Worm (Caenorhabditis elegans) whole organism, late embryonic: ENCODE results near the gene tba-8.

Experiments used
- F13H6.1 ChIP-seq: sonication (generic microtip); optimal IDR thresholded peaks from 2 replicates; lab custom pipeline; 2016; ENCODE audit warnings: missing genetic modification characterization, missing compliant biosample characterization
- K02D7.2 ChIP-seq: sonication (generic microtip); optimal IDR thresholded peaks from 2 replicates; lab custom pipeline; 2017; ENCODE audit warnings: mild to moderate bottlenecking, missing genetic modification characterization, missing compliant biosample characterization
- K09A11.1 ChIP-seq: sonication (generic microtip); optimal IDR thresholded peaks from 2 replicates; lab custom pipeline; 2017; ENCODE audit warnings: antibody characterized with exemption, mild to moderate bottlenecking, missing genetic modification characterization, missing compliant biosample characterization; ENCODE audit not compliant: insufficient read depth
- T23F11.4 ChIP-seq: fragments of 200-800 bp; sonication (Bioruptor generic); optimal IDR thresholded peaks from 2 replicates; lab custom pipeline; 2018; ENCODE audit warnings: mild to moderate bottlenecking, missing genetic modification characterization, missing compliant biosample characterization
- Y22D7AL.16 ChIP-seq: sonication (generic microtip); optimal IDR thresholded peaks from 2 replicates; lab custom pipeline; 2016; ENCODE audit warnings: missing genetic modification characterization, missing compliant biosample characterization
- ahr-1 ChIP-seq: sonication (generic microtip); optimal IDR thresholded peaks from 2 replicates; lab custom pipeline; 2016; ENCODE audit warnings: missing genetic modification characterization, missing compliant biosample characterization
- ama-1 ChIP-seq: fragments of 150-350 bp; optimal IDR thresholded peaks from 2 replicates; lab custom pipeline; 2014
- ceh-18 ChIP-seq: sonication (generic microtip); optimal IDR thresholded peaks from 2 replicates; lab custom pipeline; 2016; ENCODE audit warnings: missing genetic modification characterization, missing compliant biosample characterization
- ceh-19 ChIP-seq: fragments of 200-800 bp; sonication (Bioruptor generic); optimal IDR thresholded peaks from 2 replicates; lab custom pipeline; 2018; ENCODE audit warnings: mild to moderate bottlenecking, missing genetic modification characterization, missing compliant biosample characterization
- ceh-2 ChIP-seq: sonication (generic microtip); optimal IDR thresholded peaks from 2 replicates; lab custom pipeline; 2016; ENCODE audit warnings: missing genotype, missing genetic modification characterization, missing compliant biosample characterization
- ceh-24 ChIP-seq: sonication (generic microtip); optimal IDR thresholded peaks from 2 replicates; lab custom pipeline; 2016; ENCODE audit warnings: mild to moderate bottlenecking, missing genetic modification characterization, missing compliant biosample characterization
- ceh-30 ChIP-seq: fragments of 150-350 bp; optimal IDR thresholded peaks from 2 replicates; lab custom pipeline; 2014; ENCODE audit warnings: missing biosample characterization, missing genetic modification characterization
- ceh-45 ChIP-seq: fragments of 200-800 bp; sonication (Bioruptor generic); IDR thresholded peaks from 2 replicates; pipeline ENCODE4 v1.3.6; 2022; ENCODE audit warnings: missing genetic modification reagents, missing genetic modification characterization, missing compliant biosample characterization
- ceh-48 ChIP-seq: sonication (generic microtip); optimal IDR thresholded peaks from 2 replicates; lab custom pipeline; 2016; ENCODE audit warnings: missing genetic modification characterization, inconsistent platforms, missing compliant biosample characterization
- ceh-6 ChIP-seq: fragments of 200-800 bp; sonication (Bioruptor generic); optimal IDR thresholded peaks from 2 replicates; lab custom pipeline; 2018; ENCODE audit warnings: mild to moderate bottlenecking, missing genetic modification characterization, missing compliant biosample characterization
- ceh-9 ChIP-seq: sonication (generic microtip); optimal IDR thresholded peaks from 2 replicates; lab custom pipeline; 2016; ENCODE audit warnings: mild to moderate bottlenecking, missing genetic modification characterization, inconsistent platforms, missing compliant biosample characterization
- che-1 ChIP-seq: sonication (generic microtip); optimal IDR thresholded peaks from 2 replicates; lab custom pipeline; 2016; ENCODE audit warnings: mild to moderate bottlenecking, missing genetic modification characterization, missing compliant biosample characterization
- dmd-4 ChIP-seq: sonication (generic microtip); optimal IDR thresholded peaks from 2 replicates; lab custom pipeline; 2016; ENCODE audit warnings: borderline replicate concordance, missing genetic modification characterization, missing compliant biosample characterization
- elt-2 ChIP-seq: sonication (generic microtip); optimal IDR thresholded peaks from 2 replicates; lab custom pipeline; 2016; ENCODE audit warnings: missing genetic modification reagents, missing genetic modification characterization, missing compliant biosample characterization
- ets-4 ChIP-seq: sonication (generic microtip); optimal IDR thresholded peaks from 2 replicates; lab custom pipeline; 2016; ENCODE audit warnings: missing genetic modification characterization, missing compliant biosample characterization
- eyg-1 ChIP-seq: sonication (generic microtip); optimal IDR thresholded peaks from 2 replicates; lab custom pipeline; 2016; ENCODE audit warnings: missing genotype, missing genetic modification characterization, missing compliant biosample characterization
- fax-1 ChIP-seq: sonication (generic microtip); optimal IDR thresholded peaks from 2 replicates; lab custom pipeline; 2016; ENCODE audit warnings: missing genotype, missing genetic modification characterization, missing compliant biosample characterization
- fkh-10 ChIP-seq: fragments of 150-350 bp; optimal IDR thresholded peaks from 2 replicates; lab custom pipeline; 2014; ENCODE audit warnings: missing biosample characterization, missing genetic modification reagents, missing genetic modification characterization
- fkh-6 ChIP-seq: sonication (generic microtip); optimal IDR thresholded peaks from 2 replicates; lab custom pipeline; 2016; ENCODE audit warnings: missing genetic modification characterization, missing compliant biosample characterization
- gmeb-2 ChIP-seq: sonication (generic microtip); optimal IDR thresholded peaks from 2 replicates; lab custom pipeline; 2016; ENCODE audit warnings: missing genetic modification characterization, inconsistent platforms, missing compliant biosample characterization
- hlh-13 ChIP-seq: fragments of 200-800 bp; sonication (Bioruptor generic); optimal IDR thresholded peaks from 2 replicates; lab custom pipeline; 2018; ENCODE audit warnings: mild to moderate bottlenecking, missing genetic modification characterization, missing compliant biosample characterization
- hlh-8 ChIP-seq: sonication (generic microtip); optimal IDR thresholded peaks from 2 replicates; lab custom pipeline; 2016; ENCODE audit warnings: missing genotype, missing genetic modification characterization, missing compliant biosample characterization
- lin-11 ChIP-seq: fragments of 200-800 bp; sonication (Bioruptor generic); optimal IDR thresholded peaks from 2 replicates; lab custom pipeline; 2018; ENCODE audit warnings: mild to moderate bottlenecking, missing genetic modification characterization, missing compliant biosample characterization
- mec-3 ChIP-seq: sonication (generic microtip); optimal IDR thresholded peaks from 2 replicates; lab custom pipeline; 2016; ENCODE audit warnings: borderline replicate concordance, missing genetic modification characterization, missing compliant biosample characterization
- nhr-11 ChIP-seq: fragments of 150-350 bp; optimal IDR thresholded peaks from 2 replicates; lab custom pipeline; 2014; ENCODE audit warnings: missing biosample characterization, missing genetic modification characterization
- npax-4 ChIP-seq: sonication (generic microtip); optimal IDR thresholded peaks from 2 replicates; lab custom pipeline; 2016; ENCODE audit warnings: missing genetic modification characterization, missing compliant biosample characterization
- odd-2 ChIP-seq: sonication (generic microtip); optimal IDR thresholded peaks from 2 replicates; lab custom pipeline; 2017; ENCODE audit warnings: antibody characterized with exemption, mild to moderate bottlenecking, missing genetic modification characterization, missing compliant biosample characterization
- pag-3 ChIP-seq: sonication (generic microtip); optimal IDR thresholded peaks from 2 replicates; lab custom pipeline; 2016; ENCODE audit warnings: missing compliant biosample characterization, missing genetic modification characterization, borderline replicate concordance
- pat-9 ChIP-seq: fragments of 200-800 bp; sonication (Bioruptor generic); optimal IDR thresholded peaks from 2 replicates; lab custom pipeline; 2018; ENCODE audit warnings: mild to moderate bottlenecking, missing genetic modification characterization, moderate library complexity, missing compliant biosample characterization
- pax-1 ChIP-seq: fragments of 150-350 bp; optimal IDR thresholded peaks from 2 replicates; lab custom pipeline; 2014; ENCODE audit warnings: missing biosample characterization, missing genetic modification characterization
- pha-2 ChIP-seq: sonication (generic microtip); optimal IDR thresholded peaks from 2 replicates; lab custom pipeline; 2017; ENCODE audit warnings: mild to moderate bottlenecking, missing genetic modification characterization, missing compliant biosample characterization
- pha-4 ChIP-seq: fragments of 150-350 bp; optimal IDR thresholded peaks from 2 replicates; lab custom pipeline; 2018; ENCODE audit warnings: missing biosample characterization, missing genetic modification reagents, missing genetic modification characterization
- rnt-1 ChIP-seq: sonication (generic microtip); optimal IDR thresholded peaks from 2 replicates; lab custom pipeline; 2016; ENCODE audit warnings: missing genetic modification characterization, missing compliant biosample characterization
- sox-2 ChIP-seq: fragments of 200-800 bp; sonication (Bioruptor generic); IDR thresholded peaks from 2 replicates; pipeline ENCODE4 v1.3.6; 2022; ENCODE audit warnings: missing genetic modification reagents, missing genetic modification characterization, missing compliant biosample characterization
- syd-9 ChIP-seq: sonication (generic microtip); optimal IDR thresholded peaks from 2 replicates; lab custom pipeline; 2016; ENCODE audit warnings: mild to moderate bottlenecking, missing genetic modification characterization, moderate library complexity, missing compliant biosample characterization
- tbx-2 ChIP-seq: sonication (generic microtip); optimal IDR thresholded peaks from 2 replicates; lab custom pipeline; 2016; ENCODE audit warnings: missing genetic modification characterization, missing compliant biosample characterization
- tbx-7 ChIP-seq: sonication (generic microtip); optimal IDR thresholded peaks from 2 replicates; lab custom pipeline; 2016; ENCODE audit warnings: missing genotype, missing genetic modification characterization, missing compliant biosample characterization
- ttx-3 ChIP-seq: sonication (generic microtip); optimal IDR thresholded peaks from 2 replicates; lab custom pipeline; 2016; ENCODE audit warnings: missing genetic modification reagents, missing genetic modification characterization, missing compliant biosample characterization
- unc-3 ChIP-seq, 2 experiments: fragments of 200-800 bp in 1 of 2; sonication (Bioruptor generic) in 1 of 2; sonication (generic microtip) in 1 of 2; conservative IDR thresholded peaks in 1 of 2; optimal IDR thresholded peaks in 1 of 2; 2 replicates each; pipeline versions ENCODE4 v1.3.6 to Lab custom; 2016 to 2022; ENCODE audit warnings: missing compliant biosample characterization in 2 of 2, missing genetic modification characterization in 2 of 2, missing genetic modification reagents in 1 of 2
- unc-42 ChIP-seq: sonication (generic microtip); optimal IDR thresholded peaks from 2 replicates; lab custom pipeline; 2016; ENCODE audit warnings: missing genotype, missing genetic modification characterization, missing compliant biosample characterization
- unc-55 ChIP-seq: sonication (generic microtip); optimal IDR thresholded peaks from 2 replicates; lab custom pipeline; 2017; ENCODE audit warnings: missing biosample characterization, missing genetic modification reagents, missing genetic modification characterization

tba-8 gene

DNA sequence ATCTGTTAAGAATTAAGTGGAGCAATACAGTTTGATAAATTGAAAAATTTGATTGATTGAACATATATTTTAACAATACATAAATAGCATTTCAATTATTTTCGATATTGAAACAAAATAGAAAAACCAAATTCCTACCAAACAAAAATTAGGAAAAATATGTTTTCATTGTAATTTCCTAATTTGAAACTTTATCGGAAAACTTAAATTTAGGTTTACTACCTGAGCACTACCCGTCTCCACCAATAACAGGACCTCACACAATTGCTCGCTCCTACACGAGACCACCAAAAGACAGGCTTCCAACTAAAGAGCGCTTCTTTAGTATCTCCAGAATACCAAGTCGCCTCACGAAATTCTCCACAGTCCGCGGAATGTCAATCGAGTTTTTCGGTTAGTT is 18.6 kb upstream of the tba-8 start:
- TF ChIP-seq F13H6.1 (tag; lab: Kevin White, UChicago) (no peak), hlh-13 (GFP tag; lab: Kevin White, UChicago) (no peak), ttx-3 (tag; lab: Kevin White, UChicago) (no peak), pax-1 (tag; lab: Kevin White, UChicago) (no peak), tbx-2 (no peak), K09A11.1 (tag; lab: Kevin White, UChicago) (no peak), fkh-10 (no peak), npax-4 (tag; lab: Kevin White, UChicago) (no peak), lin-11 (tag; lab: Kevin White, UChicago) (no peak), pha-2 (tag; lab: Kevin White, UChicago) (no peak), eyg-1 (tag; lab: Kevin White, UChicago) (no peak), gmeb-2 (tag; lab: Kevin White, UChicago) (no peak), pat-9 (tag; lab: Kevin White, UChicago) (no peak), syd-9 (tag; lab: Kevin White, UChicago) (no peak), nhr-11 (tag; lab: Kevin White, UChicago) (no peak), dmd-4 (no peak)

DNA sequence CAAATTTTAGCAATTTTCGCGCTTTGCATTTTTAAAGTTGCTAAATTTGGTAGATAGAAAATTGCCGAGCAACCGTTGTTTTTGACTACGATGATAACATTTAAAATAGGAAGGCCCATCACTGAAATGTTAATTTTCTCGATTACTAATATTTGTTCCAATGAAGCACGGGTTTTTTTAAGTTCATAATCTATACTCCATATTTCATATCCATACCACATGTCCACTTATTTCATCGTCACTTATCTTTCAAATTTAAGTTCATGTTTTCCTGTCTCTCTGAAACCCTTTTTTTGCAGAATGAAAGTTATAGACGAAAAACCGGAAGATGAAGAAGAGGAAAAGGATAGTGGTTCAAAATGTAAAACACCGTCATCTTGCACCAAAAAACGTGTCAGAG is 14.0 kb upstream of the tba-8 start, which contains the start of gene gap-2:
Gene gap-2 (plus strand): TSS at position 301 of the 400 bp plus-strand sequence.
- TF ChIP-seq ets-4 (tag; lab: Kevin White, UChicago) (no peak), T23F11.4 (GFP tag; lab: Kevin White, UChicago) (no peak), odd-2 (tag; lab: Kevin White, UChicago) (no peak), sox-2 (GFP tag; lab: Robert Waterston, UW) (no peak), fax-1 (tag; lab: Kevin White, UChicago) (no peak), ttx-3 (tag; lab: Kevin White, UChicago) (no peak), ceh-48 (tag; lab: Kevin White, UChicago) (no peak), ceh-45 (GFP tag; lab: Robert Waterston, UW) (no peak), unc-3 (GFP tag; conservative IDR thresholded peaks at IDR 0.05; lab: Robert Waterston, UW) (no peak), unc-3 (tag; optimal IDR thresholded peaks at IDR 0.05; lab: Kevin White, UChicago) (no peak), Y22D7AL.16 (tag; lab: Kevin White, UChicago) (no peak), K02D7.2 (tag; lab: Kevin White, UChicago) (no peak), ceh-6 (GFP tag; lab: Kevin White, UChicago) (no peak), hlh-13 (GFP tag; lab: Kevin White, UChicago) (no peak), ceh-2 (tag; lab: Kevin White, UChicago) (no peak), ceh-24 (tag; lab: Kevin White, UChicago) (no peak), dmd-4 (no peak), ceh-19 (GFP tag; lab: Kevin White, UChicago) (no peak), pag-3 (no peak)

DNA sequence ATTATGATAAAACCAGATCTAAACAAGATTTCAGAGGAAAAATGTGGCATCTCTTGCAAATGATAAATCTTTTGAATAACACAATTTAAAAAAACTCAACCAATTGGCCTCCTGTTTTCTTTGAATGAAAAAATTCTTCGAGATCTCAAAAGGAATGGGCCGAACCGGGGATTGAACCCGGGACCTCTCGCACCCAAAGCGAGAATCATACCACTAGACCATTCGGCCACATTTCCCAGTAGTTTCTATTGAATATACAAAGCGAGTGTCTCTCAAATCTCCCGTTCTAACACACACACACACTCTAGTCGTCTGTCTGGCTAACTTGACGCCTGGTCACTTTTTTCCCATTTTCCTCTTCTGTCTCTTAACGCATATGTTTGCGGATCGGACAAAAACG is 9.4 kb upstream of the tba-8 start:
- peak; percentile 78 for TF ChIP-seq fax-1 (tag; lab: Kevin White, UChicago)
- peak; percentile 88 for TF ChIP-seq elt-2 (tag; lab: Kevin White, UChicago)
- peak; percentile 90 for TF ChIP-seq ceh-18 (tag; lab: Kevin White, UChicago)
- peak; percentile 80 for TF ChIP-seq fkh-6 (tag; lab: Kevin White, UChicago)
- TF ChIP-seq unc-42 (tag; lab: Kevin White, UChicago) = peak; percentile 45
- peak; percentile 51 for TF ChIP-seq pag-3
- peak; percentile 49 for TF ChIP-seq tbx-7 (tag; lab: Kevin White, UChicago)
- no peak for TF ChIP-seq pha-4
- TF ChIP-seq ceh-45 (GFP tag; lab: Robert Waterston, UW) = peak; percentile 90
- TF ChIP-seq pax-1 (tag; lab: Kevin White, UChicago) = peak; percentile 54
- peak; percentile 83 for TF ChIP-seq F13H6.1 (tag; lab: Kevin White, UChicago)
- TF ChIP-seq npax-4 (tag; lab: Kevin White, UChicago) = peak; percentile 61
- peak; percentile 87 for TF ChIP-seq gmeb-2 (tag; lab: Kevin White, UChicago)
- peak; percentile 26 for TF ChIP-seq ceh-9 (tag; lab: Kevin White, UChicago)
- TF ChIP-seq K09A11.1 (tag; lab: Kevin White, UChicago) = peak; percentile 94
- peak; percentile 73 for TF ChIP-seq Y22D7AL.16 (tag; lab: Kevin White, UChicago)
- TF ChIP-seq dmd-4 = peak; percentile 74
- peak; percentile 87 for TF ChIP-seq che-1
- TF ChIP-seq ceh-6 (GFP tag; lab: Kevin White, UChicago) = peak; percentile 83
- TF ChIP-seq ceh-30 (tag; lab: Kevin White, UChicago) = peak; percentile 51
- peak; percentile 86 for TF ChIP-seq pat-9 (tag; lab: Kevin White, UChicago)
- peak; percentile 49 for TF ChIP-seq hlh-8
- peak; percentile 85 for TF ChIP-seq unc-3 (GFP tag; conservative IDR thresholded peaks at IDR 0.05; lab: Robert Waterston, UW)
- TF ChIP-seq unc-3 (tag; optimal IDR thresholded peaks at IDR 0.05; lab: Kevin White, UChicago) = peak; percentile 80
- TF ChIP-seq rnt-1 (tag; lab: Kevin White, UChicago) = peak; percentile 69
- TF ChIP-seq ttx-3 (tag; lab: Kevin White, UChicago) = peak; percentile 89
- peak; percentile 84 for TF ChIP-seq ahr-1 (tag; lab: Kevin White, UChicago)
- no peak for TF ChIP-seq ama-1
- no peak for TF ChIP-seq mec-3
- TF ChIP-seq unc-55 (GFP tag; lab: Kevin White, UChicago) = no peak
